Fruit fly (Drosophila melanogaster): Measurements from ENCODE around the gene CG44038.

The CG44038 gene

dm6 chr3R:12297261-12297660 is 36.5 kb downstream of the CG44038 start:
- TF ChIP-seq CG17801 (GFP tag; optimal IDR thresholded peaks at IDR 0.05; ENCODE audit: partially characterized antibody): no peak

- no peak for TF ChIP-seq CG17801 (GFP tag; optimal IDR thresholded peaks at IDR 0.05; ENCODE audit: partially characterized antibody)
Measured at dm6 chr3R:12301528-12301927, 40.8 kb downstream of the CG44038 start.

dm6 chr3R:12302915-12303314 is 42.1 kb downstream of the CG44038 start:
- no peak for TF ChIP-seq CG17801 (GFP tag; optimal IDR thresholded peaks at IDR 0.05; ENCODE audit: partially characterized antibody)

DNA sequence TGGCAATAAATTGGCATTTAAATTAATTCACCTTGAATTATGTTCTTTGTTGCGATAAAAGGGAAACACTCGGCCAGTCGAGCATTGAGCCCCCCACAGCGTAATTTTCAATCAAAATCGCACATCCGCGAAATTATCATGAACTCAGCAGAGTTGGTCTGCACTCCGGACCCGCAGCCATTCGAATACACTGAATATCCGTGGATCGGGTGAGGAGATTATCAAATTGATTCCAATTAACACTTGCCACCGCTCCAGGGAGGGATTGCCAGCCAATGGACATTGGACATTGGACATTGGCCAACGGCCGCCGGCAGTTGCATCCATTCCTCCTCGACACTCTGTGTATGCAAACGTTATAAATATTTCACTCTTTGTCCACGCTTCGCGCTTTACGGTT is 46.8 kb downstream of the CG44038 start:
- TF ChIP-seq CG17801 (GFP tag; optimal IDR thresholded peaks at IDR 0.05; ENCODE audit: partially characterized antibody): no peak
